Fruit fly (Drosophila melanogaster): Measurements from ENCODE around the gene Dic61B.

DNA sequence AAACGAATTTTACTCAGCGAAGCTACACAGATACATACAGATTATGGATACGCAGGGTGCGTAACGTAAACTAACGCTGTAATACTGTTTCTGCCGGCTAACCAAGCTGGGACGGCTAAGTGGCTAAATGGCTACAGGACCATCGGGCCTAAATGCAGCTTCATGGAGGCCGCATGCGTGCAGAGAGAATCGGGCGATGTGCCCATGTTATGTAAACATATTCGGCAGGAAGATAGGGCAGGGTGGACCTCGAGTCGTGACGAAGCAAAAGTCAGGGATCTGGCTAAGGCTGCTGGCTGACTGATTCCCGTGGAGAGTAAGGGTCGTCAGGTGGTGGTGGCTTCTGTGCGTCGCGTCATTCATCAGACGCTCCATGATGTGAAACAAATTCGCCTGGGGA is 1.3 kb upstream of the Dic61B start:
- no peak for TF ChIP-seq pad (GFP tag; optimal IDR thresholded peaks at IDR 0.05)
- TF ChIP-seq tj (GFP tag; optimal IDR thresholded peaks at IDR 0.05) = no peak
- no peak for TF ChIP-seq Clk (GFP tag; optimal IDR thresholded peaks at IDR 0.05)
- no peak for TF ChIP-seq CG14711 (tag; optimal IDR thresholded peaks at IDR 0.05)
- TF ChIP-seq cnc (optimal IDR thresholded peaks at IDR 0.05) = no peak
- no peak for TF ChIP-seq CG7045 (GFP tag; optimal IDR thresholded peaks at IDR 0.05)
- TF ChIP-seq Crg-1 (GFP tag; optimal IDR thresholded peaks at IDR 0.05) = no peak

Measured in whole organism, adult.